Fruit fly (Drosophila melanogaster): ENCODE results near the gene Ten-a.

The Ten-a gene

dm6 chrX:12073637-12074036 is 30.1 kb downstream of the Ten-a start (continued):
- TF ChIP-seq Hr78 (GFP tag; optimal IDR thresholded peaks at IDR 0.05) (no peak), CG13624 (GFP tag; optimal IDR thresholded peaks at IDR 0.05) (no peak), dmrt11E (tag; optimal IDR thresholded peaks at IDR 0.05) (no peak), MBD-R2 (GFP tag; IDR thresholded peaks at IDR 0.05) (no peak), Lpt (GFP tag; optimal IDR thresholded peaks at IDR 0.05) (no peak), CG12299 (tag; optimal IDR thresholded peaks at IDR 0.05) (no peak), Atf3 (GFP tag; optimal IDR thresholded peaks at IDR 0.05) (no peak), peb (GFP tag; IDR thresholded peaks at IDR 0.05) (no peak), CG12391 (tag; optimal IDR thresholded peaks at IDR 0.05) (peak; percentile 40), grau (tag; optimal IDR thresholded peaks at IDR 0.05) (peak; percentile 54), pzg (GFP tag; optimal IDR thresholded peaks at IDR 0.05) (no peak), scrt (GFP tag; optimal IDR thresholded peaks at IDR 0.05) (peak; percentile 50), CG12659 (GFP tag; optimal IDR thresholded peaks at IDR 0.05) (no peak), CG17186 (GFP tag; optimal IDR thresholded peaks at IDR 0.05) (no peak), dysf (GFP tag; IDR thresholded peaks at IDR 0.05) (no peak), tll (GFP tag; optimal IDR thresholded peaks at IDR 0.05) (no peak), caup (GFP tag; optimal IDR thresholded peaks at IDR 0.05; ENCODE audit: severe bottlenecking) (no peak), Xrp1 (GFP tag; IDR thresholded peaks at IDR 0.05) (no peak), CG10366 (GFP tag; IDR thresholded peaks at IDR 0.05) (peak; percentile 24; the same call in 1 of the 2 replicates), eve (GFP tag; optimal IDR thresholded peaks at IDR 0.05) (peak in 1 of 2 experiments; percentile 34), slbo (GFP tag; IDR thresholded peaks at IDR 0.05) (peak; percentile 36), CG17361 (GFP tag; IDR thresholded peaks at IDR 0.05) (no peak), CG12071 (GFP tag; optimal IDR thresholded peaks at IDR 0.05) (peak; percentile 28), pros (GFP tag; optimal IDR thresholded peaks at IDR 0.05) (no peak), tap (tag; optimal IDR thresholded peaks at IDR 0.05) (peak; percentile 13), Ada2b (GFP tag; IDR thresholded peaks at IDR 0.05) (no peak), CG42726 (GFP tag; IDR thresholded peaks at IDR 0.05; ENCODE audit: partially characterized antibody) (no peak), crol (GFP tag; IDR thresholded peaks at IDR 0.05) (no peak), Drgx (GFP tag; IDR thresholded peaks at IDR 0.05) (no peak), CG12769 (tag; optimal IDR thresholded peaks at IDR 0.05) (peak; percentile 64), Neu2 (GFP tag; optimal IDR thresholded peaks at IDR 0.05; ENCODE audit: borderline replicate concordance) (no peak), dmrt99B (tag; optimal IDR thresholded peaks at IDR 0.05) (peak; percentile 62), CG14860 (GFP tag; IDR thresholded peaks at IDR 0.05; ENCODE audit: partially characterized antibody) (no peak), CG43689 (GFP tag; IDR thresholded peaks at IDR 0.05) (no peak), jigr1 (GFP tag; IDR thresholded peaks at IDR 0.05) (no peak), CG33557 (GFP tag; optimal IDR thresholded peaks at IDR 0.05) (no peak), psq (GFP tag; optimal IDR thresholded peaks at IDR 0.05) (no peak), danr (GFP tag; IDR thresholded peaks at IDR 0.05) (no peak), Dp (GFP tag; optimal IDR thresholded peaks at IDR 0.05) (no peak), Sox102F (GFP tag; optimal IDR thresholded peaks at IDR 0.05) (peak; percentile 50), Doc2 (GFP tag; IDR thresholded peaks at IDR 0.05) (no peak), CG1603 (tag; optimal IDR thresholded peaks at IDR 0.05) (peak; percentile 57), kni (GFP tag; optimal IDR thresholded peaks at IDR 0.05) (no peak), CG9932 (GFP tag; IDR thresholded peaks at IDR 0.05) (no peak; the same call in 1 of the 2 replicates), Fer1 (GFP tag; optimal IDR thresholded peaks at IDR 0.05) (peak; percentile 71), CG2199 (GFP tag; IDR thresholded peaks at IDR 0.05) (no peak), CoRest (tag; optimal IDR thresholded peaks at IDR 0.05) (peak; percentile 29), onecut (GFP tag; IDR thresholded peaks at IDR 0.05) (no peak), Aef1 (GFP tag; IDR thresholded peaks at IDR 0.05) (no peak), CG8359 (GFP tag; optimal IDR thresholded peaks at IDR 0.05; ENCODE audit: borderline replicate concordance) (no peak), Optix (GFP tag; IDR thresholded peaks at IDR 0.05) (no peak)
